Worm (Caenorhabditis elegans) whole organism, young adult: Measurements from ENCODE around the gene str-19.

Experiments used
- B0035.1 ChIP-seq: sonication (generic microtip); optimal IDR thresholded peaks from 2 replicates; lab custom pipeline; 2016; ENCODE audit warnings: missing genetic modification characterization, mild to moderate bottlenecking, missing compliant biosample characterization, missing genotype, missing genetic modification reagents
- F22D6.2 ChIP-seq: sonication (generic microtip); optimal IDR thresholded peaks from 2 replicates; lab custom pipeline; 2016; ENCODE audit warnings: mild to moderate bottlenecking, missing genetic modification characterization, missing compliant biosample characterization
- F33H1.4 ChIP-seq: fragments of 200-800 bp; sonication (Bioruptor generic); IDR thresholded peaks from 2 replicates; pipeline ENCODE4 v1.3.6; 2022; ENCODE audit warnings: missing genetic modification reagents, missing genetic modification characterization, missing compliant biosample characterization
- F37B4.10 ChIP-seq: fragments of 200-800 bp; sonication (Bioruptor generic); IDR thresholded peaks from 2 replicates; pipeline ENCODE4 v1.3.6; 2022; ENCODE audit warnings: missing genetic modification characterization, missing compliant biosample characterization
- K12H6.12 ChIP-seq: fragments of 200-800 bp; sonication (Bioruptor generic); optimal IDR thresholded peaks from 2 replicates; lab custom pipeline; 2018; ENCODE audit warnings: mild to moderate bottlenecking, missing genetic modification characterization, missing compliant biosample characterization
- T26A5.8 ChIP-seq: sonication (generic microtip); optimal IDR thresholded peaks from 2 replicates; lab custom pipeline; 2016; ENCODE audit warnings: missing genetic modification characterization, missing compliant biosample characterization
- Y67H2A.10 ChIP-seq: fragments of 200-800 bp; sonication (Bioruptor generic); conservative IDR thresholded peaks from 2 replicates; pipeline ENCODE4 v1.3.6; 2022; ENCODE audit warnings: missing genetic modification reagents, missing genetic modification characterization, missing compliant biosample characterization
- Y79H2A.3 ChIP-seq: fragments of 200-800 bp; sonication (Bioruptor generic); conservative IDR thresholded peaks from 2 replicates; pipeline ENCODE4 v1.3.6; 2022; ENCODE audit warnings: missing genetic modification reagents, missing genetic modification characterization, missing compliant biosample characterization
- Y95B8A.8 ChIP-seq: fragments of 200-800 bp; sonication (Bioruptor generic); IDR thresholded peaks from 2 replicates; pipeline ENCODE4 v1.3.6; 2022; ENCODE audit warnings: missing genetic modification reagents, missing genetic modification characterization, missing compliant biosample characterization
- ccch-3 ChIP-seq: fragments of 200-800 bp; sonication (Bioruptor generic); optimal IDR thresholded peaks from 2 replicates; lab custom pipeline; 2018; ENCODE audit warnings: mild to moderate bottlenecking, missing genetic modification characterization, missing compliant biosample characterization
- cebp-2 ChIP-seq: fragments of 200-800 bp; sonication (Bioruptor generic); IDR thresholded peaks from 2 replicates; pipeline ENCODE4 v1.3.6; 2022; ENCODE audit warnings: missing genetic modification characterization, missing compliant biosample characterization
- ceh-100 ChIP-seq: fragments of 200-800 bp; sonication (Bioruptor generic); IDR thresholded peaks from 2 replicates; pipeline ENCODE4 v1.3.6; 2022; ENCODE audit warnings: missing genetic modification reagents, missing genetic modification characterization, missing compliant biosample characterization
- ceh-79 ChIP-seq: sonication (generic microtip); optimal IDR thresholded peaks from 2 replicates; lab custom pipeline; 2017; ENCODE audit warnings: mild to moderate bottlenecking, missing genetic modification characterization, missing compliant biosample characterization
- chd-7 ChIP-seq: sonication (generic microtip); optimal IDR thresholded peaks from 2 replicates; lab custom pipeline; 2016; ENCODE audit warnings: mild to moderate bottlenecking, missing genetic modification characterization, moderate library complexity, missing compliant biosample characterization
- die-1 ChIP-seq: sonication (generic microtip); optimal IDR thresholded peaks from 2 replicates; lab custom pipeline; 2016; ENCODE audit warnings: missing genotype, mild to moderate bottlenecking, missing genetic modification characterization, missing compliant biosample characterization
- dpff-1 ChIP-seq: sonication (generic microtip); optimal IDR thresholded peaks from 2 replicates; lab custom pipeline; 2017; ENCODE audit warnings: mild to moderate bottlenecking, missing genetic modification characterization, missing compliant biosample characterization
- efl-1 ChIP-seq: fragments of 150-350 bp; optimal IDR thresholded peaks from 2 replicates; lab custom pipeline; 2014; ENCODE audit warnings: missing biosample characterization, missing genetic modification reagents, missing genetic modification characterization
- egl-18 ChIP-seq: fragments of 200-800 bp; sonication (Bioruptor generic); IDR thresholded peaks from 2 replicates; pipeline ENCODE4 v1.3.6; 2022; ENCODE audit warnings: missing genetic modification reagents, missing genetic modification characterization, missing compliant biosample characterization
- ekl-4 ChIP-seq: fragments of 200-800 bp; sonication (Bioruptor generic); IDR thresholded peaks from 2 replicates; pipeline ENCODE4 v1.3.6; 2022; ENCODE audit warnings: missing genetic modification reagents, missing genetic modification characterization, missing compliant biosample characterization
- ets-4 ChIP-seq: fragments of 200-800 bp; sonication (Bioruptor generic); optimal IDR thresholded peaks from 2 replicates; lab custom pipeline; 2018; ENCODE audit warnings: mild to moderate bottlenecking, missing genetic modification characterization, missing compliant biosample characterization
- hlh-12 ChIP-seq: sonication (generic microtip); optimal IDR thresholded peaks from 2 replicates; lab custom pipeline; 2016; ENCODE audit warnings: missing genetic modification characterization, missing compliant biosample characterization
- hmg-20 ChIP-seq: fragments of 200-800 bp; sonication (Bioruptor generic); IDR thresholded peaks from 2 replicates; pipeline ENCODE4 v1.3.6; 2022; ENCODE audit warnings: missing genetic modification reagents, missing genetic modification characterization, missing compliant biosample characterization
- hrde-1 ChIP-seq: sonication (generic microtip); optimal IDR thresholded peaks from 2 replicates; lab custom pipeline; 2016; ENCODE audit warnings: missing genetic modification characterization, mild to moderate bottlenecking, missing compliant biosample characterization, moderate library complexity, missing genotype, missing genetic modification reagents, borderline replicate concordance
- hsf-1 ChIP-seq: fragments of 200-800 bp; sonication (Bioruptor generic); IDR thresholded peaks from 2 replicates; pipeline ENCODE4 v1.3.6; 2022; ENCODE audit warnings: missing genetic modification reagents, missing genetic modification characterization, missing compliant biosample characterization
- let-526 ChIP-seq: fragments of 200-800 bp; sonication (Bioruptor generic); IDR thresholded peaks from 2 replicates; pipeline ENCODE4 v1.3.6; 2022; ENCODE audit warnings: missing genetic modification reagents, missing genetic modification characterization, missing compliant biosample characterization
- lin-26 ChIP-seq: fragments of 200-800 bp; sonication (Bioruptor generic); IDR thresholded peaks from 2 replicates; pipeline ENCODE4 v1.3.6; 2022; ENCODE audit warnings: missing genetic modification reagents, missing genetic modification characterization, missing compliant biosample characterization
- lsl-1 ChIP-seq: fragments of 200-800 bp; sonication (Bioruptor generic); optimal IDR thresholded peaks from 2 replicates; lab custom pipeline; 2018; ENCODE audit warnings: mild to moderate bottlenecking, missing genetic modification characterization, moderate library complexity, missing compliant biosample characterization
- lsy-27 ChIP-seq: sonication (generic microtip); optimal IDR thresholded peaks from 2 replicates; lab custom pipeline; 2017; ENCODE audit warnings: missing genetic modification characterization, mild to moderate bottlenecking, missing compliant biosample characterization, antibody characterized with exemption, missing genotype, borderline replicate concordance; ENCODE audit not compliant: insufficient read depth
- madf-3 ChIP-seq: fragments of 200-800 bp; sonication (Bioruptor generic); IDR thresholded peaks from 2 replicates; pipeline ENCODE4 v1.3.6; 2022; ENCODE audit warnings: missing genetic modification reagents, missing genetic modification characterization, missing compliant biosample characterization
- madf-8 ChIP-seq: fragments of 200-800 bp; sonication (Bioruptor generic); conservative IDR thresholded peaks from 2 replicates; pipeline ENCODE4 v1.3.6; 2022; ENCODE audit warnings: missing genetic modification reagents, missing genetic modification characterization, missing compliant biosample characterization
- nfya-2 ChIP-seq: fragments of 200-800 bp; sonication (Bioruptor generic); IDR thresholded peaks from 2 replicates; pipeline ENCODE4 v1.3.6; 2022; ENCODE audit warnings: missing genetic modification reagents, missing genetic modification characterization, missing compliant biosample characterization
- nfyb-1 ChIP-seq: fragments of 200-800 bp; sonication (Bioruptor generic); IDR thresholded peaks from 2 replicates; pipeline ENCODE4 v1.3.6; 2022; ENCODE audit warnings: missing genetic modification reagents, missing genetic modification characterization, missing compliant biosample characterization
- nhr-27 ChIP-seq: fragments of 200-800 bp; sonication (Bioruptor generic); optimal IDR thresholded peaks from 2 replicates; lab custom pipeline; 2018; ENCODE audit warnings: mild to moderate bottlenecking, missing genetic modification characterization, moderate library complexity, missing compliant biosample characterization
- nhr-80 ChIP-seq: sonication (generic microtip); optimal IDR thresholded peaks from 2 replicates; lab custom pipeline; 2016; ENCODE audit warnings: missing genetic modification characterization, missing compliant biosample characterization
- repo-1 ChIP-seq: sonication (generic microtip); optimal IDR thresholded peaks from 2 replicates; lab custom pipeline; 2017; ENCODE audit warnings: mild to moderate bottlenecking, missing genetic modification characterization, missing compliant biosample characterization
- sdz-38 ChIP-seq: sonication (generic microtip); optimal IDR thresholded peaks from 2 replicates; lab custom pipeline; 2016; ENCODE audit warnings: missing genotype, missing genetic modification characterization, missing compliant biosample characterization
- snpc-1.1 ChIP-seq: sonication (generic microtip); optimal IDR thresholded peaks from 2 replicates; lab custom pipeline; 2017; ENCODE audit warnings: missing genetic modification characterization, mild to moderate bottlenecking, missing compliant biosample characterization, antibody characterized with exemption, moderate library complexity, missing genotype, missing genetic modification reagents; ENCODE audit not compliant: insufficient read depth
- snpc-1.3 ChIP-seq: sonication (generic microtip); optimal IDR thresholded peaks from 2 replicates; lab custom pipeline; 2017; ENCODE audit warnings: missing genetic modification characterization, mild to moderate bottlenecking, missing compliant biosample characterization, antibody characterized with exemption, moderate library complexity, missing genotype, missing genetic modification reagents; ENCODE audit not compliant: insufficient read depth
- sptf-2 ChIP-seq: fragments of 200-800 bp; sonication (Bioruptor generic); optimal IDR thresholded peaks from 2 replicates; lab custom pipeline; 2018; ENCODE audit warnings: mild to moderate bottlenecking, missing genetic modification characterization, missing compliant biosample characterization
- tbp1 ChIP-seq: fragments of 200-800 bp; sonication (Bioruptor generic); optimal IDR thresholded peaks from 2 replicates; lab custom pipeline; 2018; ENCODE audit warnings: mild to moderate bottlenecking, missing genetic modification characterization, missing compliant biosample characterization
- unc-62 ChIP-seq: fragments of 150-350 bp; optimal IDR thresholded peaks from 2 replicates; lab custom pipeline; 2014; ENCODE audit warnings: missing biosample characterization, missing genetic modification reagents, missing genetic modification characterization
- zfh-2 ChIP-seq: fragments of 200-800 bp; sonication (Bioruptor generic); conservative IDR thresholded peaks from 2 replicates; pipeline ENCODE4 v1.3.6; 2022; ENCODE audit warnings: missing genetic modification reagents, missing genetic modification characterization, missing compliant biosample characterization
- ztf-22 ChIP-seq: fragments of 200-800 bp; sonication (Bioruptor generic); optimal IDR thresholded peaks from 2 replicates; lab custom pipeline; 2018; ENCODE audit warnings: mild to moderate bottlenecking, missing genetic modification characterization, moderate library complexity, missing compliant biosample characterization
- ztf-25 ChIP-seq: fragments of 200-800 bp; sonication (Bioruptor generic); IDR thresholded peaks from 2 replicates; pipeline ENCODE4 v1.3.6; 2022; ENCODE audit warnings: missing genetic modification reagents, missing genetic modification characterization, missing compliant biosample characterization
- ztf-26 ChIP-seq: sonication (generic microtip); optimal IDR thresholded peaks from 2 replicates; lab custom pipeline; 2017; ENCODE audit warnings: missing genetic modification characterization, missing compliant biosample characterization
- ztf-28 ChIP-seq: fragments of 200-800 bp; sonication (Bioruptor generic); IDR thresholded peaks from 2 replicates; pipeline ENCODE4 v1.3.6; 2022; ENCODE audit warnings: missing genetic modification reagents, missing genetic modification characterization, missing compliant biosample characterization
- ztf-3 ChIP-seq: fragments of 200-800 bp; sonication (Bioruptor generic); optimal IDR thresholded peaks from 2 replicates; lab custom pipeline; 2018; ENCODE audit warnings: mild to moderate bottlenecking, missing genetic modification characterization, missing compliant biosample characterization

str-19 gene

DNA sequence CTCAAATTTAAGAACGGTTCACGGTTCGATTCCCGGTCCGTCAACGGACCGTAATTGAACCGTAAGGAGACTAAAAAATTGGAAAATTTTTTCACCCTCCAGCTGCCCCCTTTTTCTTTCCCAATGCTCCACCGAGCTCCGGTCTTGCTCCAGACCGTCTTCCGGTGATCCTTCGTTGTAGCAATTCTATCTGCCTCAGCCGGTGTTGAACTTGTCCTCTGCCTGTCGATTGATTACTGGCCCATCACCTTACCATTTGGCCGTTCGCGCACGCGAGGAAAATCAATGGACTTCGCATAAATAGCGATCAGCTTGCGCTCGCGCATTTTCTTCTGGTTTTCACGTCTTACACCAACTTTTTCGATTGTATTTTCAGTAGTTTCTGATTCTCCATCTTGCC is 23.1 kb upstream of the str-19 start (continued):
- TF ChIP-seq hsf-1 (GFP tag; lab: Robert Waterston, UW) = peak; percentile 69
- peak; percentile 27; the same call in 1 of the 2 replicates for TF ChIP-seq F33H1.4 (GFP tag; lab: Robert Waterston, UW)
- peak; percentile 75 for TF ChIP-seq hmg-20 (GFP tag; lab: Robert Waterston, UW)
- peak; percentile 39 for TF ChIP-seq madf-8
- peak; percentile 28 for TF ChIP-seq die-1 (tag; lab: Kevin White, UChicago)

DNA sequence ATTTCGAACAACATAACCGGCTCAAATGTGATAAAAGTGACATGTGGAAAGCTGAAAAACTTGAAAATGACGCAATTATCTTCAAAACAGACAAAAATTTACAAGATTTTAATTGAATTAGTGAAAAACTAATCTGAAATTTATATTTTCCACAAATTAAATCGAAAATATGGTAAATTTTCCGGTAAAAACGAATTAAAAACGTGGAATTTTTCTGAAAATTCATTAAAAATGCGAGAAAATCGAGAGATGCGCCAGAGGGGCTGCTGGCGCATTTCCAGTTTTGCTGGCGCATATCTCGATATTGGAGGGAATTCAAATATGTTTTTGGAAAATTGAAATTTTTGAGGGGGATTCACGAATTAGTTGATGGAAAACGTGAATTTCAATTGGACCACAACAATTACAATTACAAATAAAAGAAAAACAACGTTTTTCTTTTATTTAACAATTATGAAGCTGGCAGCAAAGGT is 21.9 kb upstream of the str-19 start, which contains the start of the genes haf-3 and F57A10.2:
TSS of gene haf-3 (minus strand) at position 51 of the 473 bp plus-strand sequence.
TSS of gene F57A10.2 (plus strand) at position 454 of the 473 bp plus-strand sequence.
- TF ChIP-seq F37B4.10 (GFP tag; lab: Robert Waterston, UW) (no peak), ccch-3 (GFP tag; lab: Kevin White, UChicago) (no peak), let-526 (GFP tag; lab: Robert Waterston, UW) (0 out of 2 replicates have a peak, but pooled peaks have one; percentile 32), madf-3 (GFP tag; lab: Robert Waterston, UW) (peak; percentile 81; the same call in 1 of the 2 replicates), ztf-3 (GFP tag; lab: Kevin White, UChicago) (no peak), ztf-26 (peak; percentile 51), B0035.1 (no peak), dpff-1 (no peak), lsy-27 (tag; lab: Kevin White, UChicago) (no peak), hrde-1 (tag; lab: Kevin White, UChicago) (no peak), T26A5.8 (no peak), zfh-2 (no peak), F22D6.2 (tag; lab: Kevin White, UChicago) (peak; percentile 12), ceh-79 (tag; lab: Kevin White, UChicago) (no peak), lsl-1 (GFP tag; lab: Kevin White, UChicago) (peak; percentile 71), nhr-80 (tag; lab: Kevin White, UChicago) (peak; percentile 28), sptf-2 (no peak), unc-62 (GFP tag; lab: Kevin White, UChicago) (no peak), nhr-27 (tag; lab: Kevin White, UChicago) (no peak), lin-26 (no peak), hmg-20 (GFP tag; lab: Robert Waterston, UW) (peak; percentile 75; the same call in 1 of the 2 replicates), Y79H2A.3 (GFP tag; lab: Robert Waterston, UW) (no peak), egl-18 (no peak), efl-1 (GFP tag; lab: Kevin White, UChicago) (peak; percentile 90), sdz-38 (tag; lab: Kevin White, UChicago) (no peak), ceh-100 (peak; percentile 86), ets-4 (GFP tag; lab: Kevin White, UChicago) (no peak), nfyb-1 (peak; percentile 92), tbp1 (GFP tag; lab: Kevin White, UChicago) (peak; percentile 72), chd-7 (peak; percentile 38), hlh-12 (tag; lab: Kevin White, UChicago) (no peak), snpc-1.1 (peak; percentile 46), repo-1 (tag; lab: Kevin White, UChicago) (peak; percentile 70), snpc-1.3 (tag; lab: Kevin White, UChicago) (peak; percentile 71), ekl-4 (GFP tag; lab: Robert Waterston, UW) (peak; percentile 82), cebp-2 (GFP tag; lab: Robert Waterston, UW) (no peak), Y95B8A.8 (GFP tag; lab: Robert Waterston, UW) (no peak), ztf-28 (GFP tag; lab: Robert Waterston, UW) (no peak), ztf-22 (no peak), ztf-25 (no peak), Y67H2A.10 (GFP tag; lab: Robert Waterston, UW) (no peak), nfya-2 (GFP tag; lab: Robert Waterston, UW) (no peak), K12H6.12 (peak; percentile 60)
